Fruit fly (Drosophila melanogaster): ENCODE measurements around the gene raptor.

raptor gene

dm6 chrX:6074845-6075244 is 15.2 kb downstream of the raptor start, which contains the start of gene Tsp5D:
TSS of gene Tsp5D (minus strand) at chrX:6074857.
- TF ChIP-seq EcR (GFP tag; optimal IDR thresholded peaks at IDR 0.05) (no peak), psq (optimal IDR thresholded peaks at IDR 0.05) (no peak)

dm6 chrX:6068714-6069113 is 21.3 kb downstream of the raptor start:
- TF ChIP-seq Dll (optimal IDR thresholded peaks at IDR 0.05) (no peak), usp (GFP tag; optimal IDR thresholded peaks at IDR 0.05) (no peak), EcR (GFP tag; optimal IDR thresholded peaks at IDR 0.05) (no peak), CG8478 (optimal IDR thresholded peaks at IDR 0.05) (no peak), psq (optimal IDR thresholded peaks at IDR 0.05) (no peak), pan (optimal IDR thresholded peaks at IDR 0.05) (no peak)

- TF ChIP-seq Dll (optimal IDR thresholded peaks at IDR 0.05) (no peak), CG8478 (optimal IDR thresholded peaks at IDR 0.05) (no peak), EcR (GFP tag; optimal IDR thresholded peaks at IDR 0.05) (no peak), usp (GFP tag; optimal IDR thresholded peaks at IDR 0.05) (no peak), psq (optimal IDR thresholded peaks at IDR 0.05) (no peak), pan (optimal IDR thresholded peaks at IDR 0.05) (no peak)
These were observed 22.6 kb downstream of the raptor start, which contains the start of gene CG5928 for dm6 chrX:6067281-6068008. TSS of gene CG5928 (plus strand) at chrX:6067958.

- TF ChIP-seq CG8478 (optimal IDR thresholded peaks at IDR 0.05) = no peak
- no peak for TF ChIP-seq psq (optimal IDR thresholded peaks at IDR 0.05)
- no peak for TF ChIP-seq usp (GFP tag; optimal IDR thresholded peaks at IDR 0.05)
- no peak for TF ChIP-seq pan (optimal IDR thresholded peaks at IDR 0.05)
- no peak for TF ChIP-seq EcR (GFP tag; optimal IDR thresholded peaks at IDR 0.05)
- no peak for TF ChIP-seq Dll (optimal IDR thresholded peaks at IDR 0.05)
These were observed 23.7 kb downstream of the raptor start, which contains the start of gene CG43115 for dm6 chrX:6066316-6066715. TSS of gene CG43115 (minus strand) at chrX:6066416.

DNA sequence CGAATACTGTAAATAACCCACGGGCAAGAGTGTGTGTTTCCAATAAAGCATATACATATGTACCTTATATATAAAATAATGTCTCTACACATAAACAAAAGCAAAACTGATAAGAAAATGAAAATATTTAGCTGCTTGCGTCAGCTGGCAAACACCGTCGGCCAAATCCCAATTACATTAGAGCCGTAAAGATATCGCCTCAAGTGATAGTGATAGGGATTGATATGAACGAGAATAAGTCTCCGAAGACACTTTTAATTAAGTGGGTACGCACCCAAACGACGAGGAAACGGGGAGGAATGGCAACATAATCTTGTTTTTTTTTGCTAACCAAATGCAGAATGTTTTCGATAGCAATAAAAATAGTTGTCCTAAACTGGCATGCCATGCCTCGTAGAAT is 25.5 kb downstream of the raptor start:
- TF ChIP-seq CG8478 (optimal IDR thresholded peaks at IDR 0.05) (no peak), usp (GFP tag; optimal IDR thresholded peaks at IDR 0.05) (no peak), psq (optimal IDR thresholded peaks at IDR 0.05) (no peak), pan (optimal IDR thresholded peaks at IDR 0.05) (no peak), EcR (GFP tag; optimal IDR thresholded peaks at IDR 0.05) (no peak), Dll (optimal IDR thresholded peaks at IDR 0.05) (no peak)

- TF ChIP-seq pan (optimal IDR thresholded peaks at IDR 0.05) (no peak), psq (optimal IDR thresholded peaks at IDR 0.05) (no peak), EcR (GFP tag; optimal IDR thresholded peaks at IDR 0.05) (no peak), CG8478 (optimal IDR thresholded peaks at IDR 0.05) (no peak), Dll (optimal IDR thresholded peaks at IDR 0.05) (no peak), usp (GFP tag; optimal IDR thresholded peaks at IDR 0.05) (no peak)
These were observed 27.8 kb downstream of the raptor start for dm6 chrX:6062160-6062559.

dm6 chrX:6059135-6059824 is 30.7 kb downstream of the raptor start:
- no peak for TF ChIP-seq usp (GFP tag; optimal IDR thresholded peaks at IDR 0.05)
- TF ChIP-seq psq (optimal IDR thresholded peaks at IDR 0.05) = no peak
- no peak for TF ChIP-seq pan (optimal IDR thresholded peaks at IDR 0.05)
- TF ChIP-seq Dll (optimal IDR thresholded peaks at IDR 0.05) = no peak
- no peak for TF ChIP-seq CG8478 (optimal IDR thresholded peaks at IDR 0.05)
- TF ChIP-seq EcR (GFP tag; optimal IDR thresholded peaks at IDR 0.05) = no peak

dm6 chrX:6054031-6054430 is 36.0 kb downstream of the raptor start:
- TF ChIP-seq Dll (optimal IDR thresholded peaks at IDR 0.05) = no peak
- no peak for TF ChIP-seq usp (GFP tag; optimal IDR thresholded peaks at IDR 0.05)
- no peak for TF ChIP-seq psq (optimal IDR thresholded peaks at IDR 0.05)
- TF ChIP-seq EcR (GFP tag; optimal IDR thresholded peaks at IDR 0.05) = no peak

DNA sequence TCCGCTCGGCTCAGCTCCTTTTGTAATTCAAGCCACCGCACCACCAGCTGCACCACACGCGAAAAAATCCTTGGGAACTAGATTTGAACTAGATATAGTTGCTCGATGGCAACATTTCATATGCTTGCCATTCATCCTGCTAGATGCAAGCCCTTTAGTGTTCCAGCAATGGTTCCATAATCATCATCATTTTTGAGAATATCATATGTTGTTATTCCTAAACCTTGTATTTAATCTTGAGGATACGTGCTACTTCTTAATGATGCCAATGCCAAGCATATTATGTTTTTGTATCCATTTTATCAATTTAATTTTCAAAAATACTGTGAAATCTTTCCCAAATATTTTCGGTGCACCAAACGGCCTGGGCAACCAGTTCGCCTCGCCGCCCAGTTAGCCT is 37.1 kb downstream of the raptor start:
- no peak for TF ChIP-seq psq (optimal IDR thresholded peaks at IDR 0.05)
- no peak for TF ChIP-seq Dll (optimal IDR thresholded peaks at IDR 0.05)
- no peak for TF ChIP-seq pan (optimal IDR thresholded peaks at IDR 0.05)
- TF ChIP-seq usp (GFP tag; optimal IDR thresholded peaks at IDR 0.05) = no peak
- TF ChIP-seq CG8478 (optimal IDR thresholded peaks at IDR 0.05) = no peak
- TF ChIP-seq EcR (GFP tag; optimal IDR thresholded peaks at IDR 0.05) = no peak

dm6 chrX:6050935-6051656 is 38.9 kb downstream of the raptor start:
- TF ChIP-seq pan (optimal IDR thresholded peaks at IDR 0.05) (no peak), CG8478 (optimal IDR thresholded peaks at IDR 0.05) (no peak), psq (optimal IDR thresholded peaks at IDR 0.05) (no peak), EcR (GFP tag; optimal IDR thresholded peaks at IDR 0.05) (no peak), Dll (optimal IDR thresholded peaks at IDR 0.05) (no peak), usp (GFP tag; optimal IDR thresholded peaks at IDR 0.05) (no peak)

DNA sequence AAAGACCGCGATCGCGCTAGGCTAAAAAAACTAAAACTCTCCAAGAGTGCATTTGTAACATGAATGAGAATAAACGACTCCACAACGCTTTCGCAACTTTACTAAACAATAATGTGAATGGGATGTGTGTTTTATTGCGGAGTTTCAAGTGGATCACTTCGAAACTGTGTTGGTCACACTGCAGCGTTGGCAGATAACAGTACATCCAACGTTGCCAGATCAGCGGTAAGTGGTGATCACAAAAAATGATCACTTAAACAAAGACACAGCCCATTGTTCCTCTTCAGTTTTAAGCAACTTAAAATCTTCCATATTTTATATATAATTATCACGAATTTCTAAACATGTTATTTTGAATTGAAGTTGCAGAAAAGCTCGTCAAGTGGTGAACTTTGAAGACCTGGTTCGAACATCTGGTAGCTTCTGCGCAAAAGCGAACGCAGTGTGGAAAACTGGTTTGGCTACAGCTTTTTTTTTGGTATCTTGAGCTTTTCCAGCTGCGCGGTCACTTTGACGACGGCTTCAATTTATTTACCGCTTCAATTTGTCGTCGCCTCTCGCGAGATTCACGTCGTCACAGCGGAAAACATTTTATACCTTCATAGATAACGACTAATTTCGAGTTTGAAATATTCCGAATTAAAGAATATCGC is 39.6 kb downstream of the raptor start, which contains the start of gene CG5921:
Gene CG5921, plus strand, starts transcription at position 547 of the 653 bp plus-strand sequence.
- TF ChIP-seq usp (GFP tag; optimal IDR thresholded peaks at IDR 0.05) (no peak), EcR (GFP tag; optimal IDR thresholded peaks at IDR 0.05) (no peak), psq (optimal IDR thresholded peaks at IDR 0.05) (no peak), pan (optimal IDR thresholded peaks at IDR 0.05) (no peak), CG8478 (optimal IDR thresholded peaks at IDR 0.05) (no peak), Dll (optimal IDR thresholded peaks at IDR 0.05) (no peak)
